Fruit fly (Drosophila melanogaster) whole organism, embryonic: ENCODE data around the gene CG33946.

Experiments
- Atf3 ChIP-seq: fragments of 200-800 bp; sonication (Bioruptor generic); optimal IDR thresholded peaks from 3 replicates; lab custom pipeline; 2016; ENCODE audit warnings: missing biosample characterization, missing genetic modification characterization
- CG11247 ChIP-seq: fragments of 200-800 bp; sonication (Bioruptor generic); IDR thresholded peaks from 2 replicates; pipeline ENCODE4 v1.3.6; 2022; ENCODE audit warnings: missing biosample characterization, missing genetic modification characterization
- CG12299 ChIP-seq: fragments of 200-800 bp; sonication (Bioruptor generic); optimal IDR thresholded peaks from 2 replicates; lab custom pipeline; 2018; ENCODE audit warnings: missing biosample characterization, mild to moderate bottlenecking, missing genetic modification characterization
- CG12391 ChIP-seq: fragments of 200-800 bp; sonication (Bioruptor generic); optimal IDR thresholded peaks from 3 replicates; lab custom pipeline; 2018; ENCODE audit warnings: missing biosample characterization, mild to moderate bottlenecking, missing genetic modification characterization, moderate library complexity
- CG13424 ChIP-seq: fragments of 200-800 bp; sonication (Bioruptor generic); optimal IDR thresholded peaks from 2 replicates; lab custom pipeline; 2019; ENCODE audit warnings: missing biosample characterization, mild to moderate bottlenecking, missing genetic modification characterization, moderate library complexity
- CG13775 ChIP-seq: fragments of 200-800 bp; sonication (Bioruptor generic); optimal IDR thresholded peaks from 3 replicates; lab custom pipeline; 2017; ENCODE audit warnings: missing biosample characterization, mild to moderate bottlenecking, missing genetic modification characterization
- CG14050 ChIP-seq: fragments of 200-800 bp; sonication (Bioruptor generic); IDR thresholded peaks from 3 replicates; pipeline ENCODE4 v1.3.6; 2022; ENCODE audit warnings: missing biosample characterization, missing genetic modification characterization
- CG14860 ChIP-seq: fragments of 200-800 bp; sonication (Bioruptor generic); IDR thresholded peaks from 3 replicates; pipeline ENCODE4 v1.3.6; 2022; ENCODE audit warnings: missing biosample characterization, missing genetic modification characterization; ENCODE audit not compliant: partially characterized antibody
- CG15073 ChIP-seq: fragments of 200-800 bp; sonication (Bioruptor generic); optimal IDR thresholded peaks from 2 replicates; lab custom pipeline; 2016; ENCODE audit warnings: missing biosample characterization, missing genetic modification characterization
- CG1603 ChIP-seq: fragments of 200-800 bp; sonication (Bioruptor generic); optimal IDR thresholded peaks from 2 replicates; lab custom pipeline; 2019; ENCODE audit warnings: missing biosample characterization, mild to moderate bottlenecking, missing genetic modification characterization, moderate library complexity
- CG17186 ChIP-seq: fragments of 200-800 bp; sonication (Bioruptor generic); optimal IDR thresholded peaks from 3 replicates; lab custom pipeline; 2017; ENCODE audit warnings: missing biosample characterization, missing genetic modification reagents, missing genetic modification characterization
- CG30403 ChIP-seq: fragments of 200-800 bp; sonication (Bioruptor generic); optimal IDR thresholded peaks from 3 replicates; lab custom pipeline; 2016; ENCODE audit warnings: missing biosample characterization, missing genetic modification characterization
- CG3847 ChIP-seq: fragments of 200-800 bp; sonication (Bioruptor generic); IDR thresholded peaks from 2 replicates; pipeline ENCODE4 v1.3.6; 2022; ENCODE audit warnings: missing biosample characterization, missing genetic modification characterization
- CG4820 ChIP-seq: fragments of 200-800 bp; sonication (Bioruptor generic); optimal IDR thresholded peaks from 3 replicates; lab custom pipeline; 2016; ENCODE audit warnings: missing biosample characterization, missing genetic modification characterization
- CG5180 ChIP-seq: fragments of 200-800 bp; sonication (Bioruptor generic); optimal IDR thresholded peaks from 3 replicates; lab custom pipeline; 2017; ENCODE audit warnings: missing biosample characterization, missing genetic modification characterization, mild to moderate bottlenecking, moderate library complexity, missing genetic modification reagents
- CG5245 ChIP-seq: fragments of 200-800 bp; sonication (Bioruptor generic); optimal IDR thresholded peaks from 3 replicates; lab custom pipeline; 2016; ENCODE audit warnings: missing biosample characterization, missing genetic modification characterization
- CG6175 ChIP-seq: fragments of 200-800 bp; sonication (Bioruptor generic); IDR thresholded peaks from 3 replicates; pipeline ENCODE4 v1.3.6; 2022; ENCODE audit warnings: missing biosample characterization, missing genetic modification characterization
- CG6654 ChIP-seq: fragments of 200-800 bp; sonication (Bioruptor generic); optimal IDR thresholded peaks from 2 replicates; lab custom pipeline; 2017; ENCODE audit warnings: missing biosample characterization, mild to moderate bottlenecking, missing genetic modification characterization
- Chrac-16 ChIP-seq: fragments of 200-800 bp; sonication (Bioruptor generic); optimal IDR thresholded peaks from 3 replicates; lab custom pipeline; 2016; ENCODE audit warnings: missing biosample characterization, missing genetic modification characterization
- CkIIα-i1 ChIP-seq: fragments of 200-800 bp; sonication (Bioruptor generic); IDR thresholded peaks from 2 replicates; pipeline ENCODE4 v1.3.6; 2022; ENCODE audit warnings: missing biosample characterization, missing genetic modification characterization
- Dbx ChIP-seq: fragments of 200-800 bp; sonication (Bioruptor generic); IDR thresholded peaks from 3 replicates; pipeline ENCODE4 v1.3.6; 2022; ENCODE audit warnings: missing biosample characterization, missing genetic modification characterization
- E2f1 ChIP-seq: fragments of 200-800 bp; sonication (Bioruptor generic); IDR thresholded peaks from 2 replicates; pipeline ENCODE4 v1.3.6; 2022; ENCODE audit warnings: missing biosample characterization, missing genetic modification characterization
- GATAe ChIP-seq: fragments of 200-800 bp; sonication (Bioruptor generic); conservative IDR thresholded peaks from 2 replicates; pipeline ENCODE4 v1.3.6; 2022; ENCODE audit warnings: missing biosample characterization, missing genetic modification characterization
- MBD-R2 ChIP-seq: fragments of 200-800 bp; sonication (Bioruptor generic); IDR thresholded peaks from 2 replicates; pipeline ENCODE4 v1.3.6; 2022; ENCODE audit warnings: missing biosample characterization, missing genetic modification characterization
- NK7.1 ChIP-seq: fragments of 200-800 bp; sonication (Bioruptor generic); optimal IDR thresholded peaks from 3 replicates; lab custom pipeline; 2016; ENCODE audit warnings: missing biosample characterization, missing genetic modification characterization
- Optix ChIP-seq: fragments of 200-800 bp; sonication (Bioruptor generic); IDR thresholded peaks from 3 replicates; pipeline ENCODE4 v1.3.6; 2022; ENCODE audit warnings: missing biosample characterization, missing genetic modification characterization
- Rfx ChIP-seq: fragments of 200-800 bp; sonication (Bioruptor generic); IDR thresholded peaks from 2 replicates; pipeline ENCODE4 v1.3.6; 2022; ENCODE audit warnings: missing biosample characterization, missing genetic modification characterization
- Trl ChIP-seq, 3 experiments: fragments of >200 bp in 2 of 3; fragments of 200-800 bp in 1 of 3; sonication (Bioruptor generic) in 1 of 3; optimal IDR thresholded peaks; 2 replicates in 1 of 3; 3 replicates in 2 of 3; lab custom pipeline; 2016 to 2017; ENCODE audit warnings: missing biosample characterization in 1 of 3, missing genetic modification characterization in 1 of 3
- Vsx1 ChIP-seq: fragments of 200-800 bp; sonication (Bioruptor generic); optimal IDR thresholded peaks from 2 replicates; lab custom pipeline; 2017; ENCODE audit warnings: missing biosample characterization, mild to moderate bottlenecking, missing genetic modification characterization, missing genetic modification reagents
- bigmax ChIP-seq: fragments of 200-800 bp; sonication (Bioruptor generic); optimal IDR thresholded peaks from 2 replicates; lab custom pipeline; 2018; ENCODE audit warnings: missing biosample characterization, mild to moderate bottlenecking, missing genetic modification characterization
- chn ChIP-seq: fragments of 200-800 bp; sonication (Bioruptor generic); optimal IDR thresholded peaks from 2 replicates; lab custom pipeline; 2016; ENCODE audit warnings: missing biosample characterization, missing genetic modification characterization
- ci ChIP-seq: fragments of 200-800 bp; sonication (Bioruptor generic); IDR thresholded peaks from 3 replicates; pipeline ENCODE4 v1.3.6; 2022; ENCODE audit warnings: missing biosample characterization, missing genetic modification characterization
- crol ChIP-seq: fragments of 200-800 bp; sonication (Bioruptor generic); IDR thresholded peaks from 2 replicates; pipeline ENCODE4 v1.3.6; 2022; ENCODE audit warnings: missing biosample characterization, missing genetic modification characterization
- esg ChIP-seq: fragments of 200-800 bp; sonication (Bioruptor generic); conservative IDR thresholded peaks from 2 replicates; pipeline ENCODE4 v1.3.6; 2022; ENCODE audit warnings: missing biosample characterization, missing genetic modification characterization
- fd102C ChIP-seq: fragments of 200-800 bp; sonication (Bioruptor generic); optimal IDR thresholded peaks from 2 replicates; lab custom pipeline; 2018; ENCODE audit warnings: missing biosample characterization, mild to moderate bottlenecking, missing genetic modification characterization, moderate library complexity
- hth ChIP-seq: fragments of >200 bp; optimal IDR thresholded peaks from 2 replicates; lab custom pipeline; 2017; ENCODE audit warnings: inconsistent platforms
- lmd ChIP-seq: fragments of 200-800 bp; sonication (Bioruptor generic); IDR thresholded peaks from 2 replicates; pipeline ENCODE4 v1.3.6; 2022; ENCODE audit warnings: missing biosample characterization, missing genetic modification characterization
- mirr ChIP-seq: fragments of 200-800 bp; sonication (Bioruptor generic); optimal IDR thresholded peaks from 3 replicates; lab custom pipeline; 2018; ENCODE audit warnings: missing biosample characterization, mild to moderate bottlenecking, missing genetic modification characterization
- nerfin-1 ChIP-seq: fragments of 200-800 bp; sonication (Bioruptor generic); optimal IDR thresholded peaks from 3 replicates; lab custom pipeline; 2019; ENCODE audit warnings: missing biosample characterization, mild to moderate bottlenecking, missing genetic modification characterization, moderate library complexity
- peb ChIP-seq: fragments of 200-800 bp; sonication (Bioruptor generic); IDR thresholded peaks from 2 replicates; pipeline ENCODE4 v1.3.6; 2022; ENCODE audit warnings: missing biosample characterization, missing genetic modification characterization
- psq ChIP-seq: fragments of 200-800 bp; sonication (Bioruptor generic); optimal IDR thresholded peaks from 2 replicates; lab custom pipeline; 2017; ENCODE audit warnings: missing biosample characterization, missing genetic modification characterization
- pum ChIP-seq: fragments of 200-800 bp; sonication (Bioruptor generic); optimal IDR thresholded peaks from 2 replicates; lab custom pipeline; 2016; ENCODE audit warnings: missing biosample characterization, missing genetic modification characterization
- schlank ChIP-seq: fragments of 200-800 bp; sonication (Bioruptor generic); optimal IDR thresholded peaks from 2 replicates; lab custom pipeline; 2018; ENCODE audit warnings: missing biosample characterization, mild to moderate bottlenecking, missing genetic modification characterization
- slou ChIP-seq: fragments of 200-800 bp; sonication (Bioruptor generic); optimal IDR thresholded peaks from 3 replicates; lab custom pipeline; 2016; ENCODE audit warnings: missing biosample characterization, missing genetic modification characterization
- sqz ChIP-seq: fragments of 200-800 bp; sonication (Bioruptor generic); optimal IDR thresholded peaks from 3 replicates; lab custom pipeline; 2018; ENCODE audit warnings: missing biosample characterization, mild to moderate bottlenecking, missing genetic modification characterization
- sr ChIP-seq: fragments of 200-800 bp; sonication (Bioruptor generic); IDR thresholded peaks from 3 replicates; pipeline ENCODE4 v1.3.6; 2022; ENCODE audit warnings: missing biosample characterization, missing genetic modification characterization
- vnd ChIP-seq: fragments of 200-800 bp; sonication (Bioruptor generic); IDR thresholded peaks from 3 replicates; pipeline ENCODE4 v1.3.6; 2022; ENCODE audit warnings: missing biosample characterization, missing genetic modification characterization; ENCODE audit not compliant: partially characterized antibody
- wor ChIP-seq: fragments of 200-800 bp; sonication (Bioruptor generic); IDR thresholded peaks from 2 replicates; pipeline ENCODE4 v1.3.6; 2022; ENCODE audit warnings: missing biosample characterization, missing genetic modification characterization
- z ChIP-seq: fragments of 200-800 bp; sonication (Bioruptor generic); IDR thresholded peaks from 3 replicates; pipeline ENCODE4 v1.3.6; 2022; ENCODE audit warnings: missing biosample characterization, missing genetic modification characterization

The CG33946 gene

DNA sequence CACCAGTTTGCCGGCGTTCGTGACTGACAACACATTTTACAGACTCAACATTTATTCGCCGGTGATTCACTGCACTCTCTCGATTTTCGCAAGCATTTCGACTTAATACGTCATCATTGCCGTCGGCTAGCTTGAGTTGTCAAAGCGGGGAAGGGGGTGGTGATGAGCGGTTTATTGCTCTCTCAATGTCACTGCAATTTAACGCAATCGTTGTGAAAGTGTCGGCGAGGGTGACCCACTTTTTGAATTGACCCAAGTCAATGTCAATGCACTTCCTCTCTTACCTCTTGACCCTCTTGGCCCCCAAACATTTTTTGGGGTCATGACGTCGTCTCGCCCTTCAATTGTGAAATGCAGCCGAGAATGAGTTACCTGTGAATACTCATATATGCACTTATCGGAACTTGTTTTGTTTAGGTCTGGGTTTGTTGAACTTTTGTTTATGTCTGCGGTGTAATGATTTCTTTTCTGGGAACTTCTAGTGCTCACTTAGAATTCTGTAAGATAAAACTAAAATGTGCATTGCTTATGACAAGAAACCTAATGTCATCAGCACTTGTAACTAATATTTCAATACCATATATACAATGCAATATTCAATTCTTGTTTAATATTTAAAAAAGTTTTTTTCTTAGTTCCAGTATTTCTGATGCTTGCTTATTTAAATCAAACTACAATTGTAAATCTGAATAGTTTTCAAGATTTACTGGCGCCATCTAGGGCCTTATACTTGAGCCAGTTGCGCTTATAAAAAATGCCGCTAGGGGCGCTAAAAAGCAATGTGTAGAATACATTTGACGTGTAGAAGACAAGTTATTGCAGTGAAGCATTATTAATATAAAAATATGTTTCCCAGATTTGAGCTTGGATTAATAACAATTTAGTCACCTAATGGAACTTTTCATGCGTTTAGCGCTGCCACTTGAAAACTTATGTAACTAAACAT is 43.8 kb downstream of the CG33946 start (continued):
- no peak for TF ChIP-seq CG5245 (GFP tag; lab: Kevin White, UChicago)
- TF ChIP-seq crol: 0 out of 2 replicates have a peak, but pooled peaks have one; percentile 7
- no peak for TF ChIP-seq bigmax (GFP tag; lab: Kevin White, UChicago)
- peak; percentile 8 for TF ChIP-seq chn (GFP tag; lab: Kevin White, UChicago)
- peak; percentile 19 for TF ChIP-seq NK7.1
- TF ChIP-seq Optix (GFP tag; lab: Robert Waterston, UW): no peak
- peak; percentile 51 for TF ChIP-seq CG13424 (tag; lab: Kevin White, UChicago)
- TF ChIP-seq CG4820 (GFP tag; lab: Kevin White, UChicago): no peak
- 0 out of 3 replicates have a peak, but pooled peaks have one; percentile 25 for TF ChIP-seq vnd (GFP tag; lab: Robert Waterston, UW)
- no peak for TF ChIP-seq GATAe (GFP tag; lab: Robert Waterston, UW)
- peak; percentile 67; the same call in 1 of the 3 replicates for TF ChIP-seq Dbx (GFP tag; lab: Robert Waterston, UW)
- no peak for TF ChIP-seq MBD-R2
- no peak for TF ChIP-seq sqz (GFP tag; lab: Kevin White, UChicago)
- peak; percentile 45 for TF ChIP-seq slou
- TF ChIP-seq esg: no peak
- peak; percentile 58 for TF ChIP-seq CG3847 (GFP tag; lab: Robert Waterston, UW)
- peak; percentile 51 for TF ChIP-seq CG1603 (tag; lab: Kevin White, UChicago)
- no peak for TF ChIP-seq CG12299
- TF ChIP-seq wor: no peak
- no peak for TF ChIP-seq mirr
- no peak for TF ChIP-seq CkIIα-i1 (GFP tag; lab: Robert Waterston, UW)
- peak; percentile 61 for TF ChIP-seq Chrac-16 (GFP tag; lab: Kevin White, UChicago)
- peak; percentile 40; the same call in 1 of the 2 replicates for TF ChIP-seq lmd (GFP tag; lab: Robert Waterston, UW)
- peak; percentile 81 for TF ChIP-seq Rfx
- no peak for TF ChIP-seq z
- no peak for TF ChIP-seq CG17186 (GFP tag; lab: Kevin White, UChicago)
- TF ChIP-seq hth (lab: Kevin White, UChicago): no peak
- TF ChIP-seq CG5180 (GFP tag; lab: Kevin White, UChicago): no peak
- peak; percentile 76 for TF ChIP-seq CG11247
- TF ChIP-seq CG6654 (GFP tag; lab: Kevin White, UChicago): no peak
- peak; percentile 70 for TF ChIP-seq CG30403
- TF ChIP-seq CG13775: no peak
- TF ChIP-seq psq (GFP tag; lab: Kevin White, UChicago): no peak
- TF ChIP-seq CG12391 (tag; lab: Kevin White, UChicago): peak; percentile 39
- TF ChIP-seq Vsx1 (GFP tag; lab: Kevin White, UChicago): no peak
- no peak for TF ChIP-seq sr
- no peak for TF ChIP-seq peb (GFP tag; lab: Robert Waterston, UW)
- TF ChIP-seq CG15073 (GFP tag; lab: Kevin White, UChicago): no peak
- peak; percentile 22 for TF ChIP-seq Atf3
- TF ChIP-seq Trl (optimal IDR thresholded peaks at IDR 0.05; lab: Kevin White, UChicago): no peak
- TF ChIP-seq Trl (GFP tag; optimal IDR thresholded peaks at IDR 0.05; lab: Kevin White, UChicago): peak; percentile 33
- 0 out of 2 replicates have a peak, but pooled peaks have one; percentile 28 for TF ChIP-seq E2f1 (GFP tag; lab: Robert Waterston, UW)
- TF ChIP-seq CG14860 (GFP tag; lab: Robert Waterston, UW): 0 out of 3 replicates have a peak, but pooled peaks have one; percentile 8
- no peak for TF ChIP-seq CG14050 (GFP tag; lab: Robert Waterston, UW)
- TF ChIP-seq nerfin-1 (tag; lab: Kevin White, UChicago): no peak
- TF ChIP-seq schlank (tag; lab: Kevin White, UChicago): no peak
- TF ChIP-seq fd102C: no peak
- peak; percentile 28 for TF ChIP-seq pum (GFP tag; lab: Kevin White, UChicago)
- TF ChIP-seq ci (GFP tag; lab: Robert Waterston, UW): peak; percentile 68; the same call in 1 of the 3 replicates
- TF ChIP-seq CG6175 (GFP tag; lab: Robert Waterston, UW): no peak
